Worm (Caenorhabditis elegans): ENCODE data around the gene C16C8.12.

ce11 chrII:3502520-3503323 is 50.2 kb downstream of the C16C8.12 start, which contains the start of the genes col-71 and Y49F6B.2:
- peak; percentile 73 for TF ChIP-seq lin-13 (tag; optimal IDR thresholded peaks at IDR 0.05)
- TF ChIP-seq nhr-12 (tag; optimal IDR thresholded peaks at IDR 0.05): no peak
- TF ChIP-seq mab-5 (tag; optimal IDR thresholded peaks at IDR 0.05): peak; percentile 65
- no peak for TF ChIP-seq nhr-76 (tag; optimal IDR thresholded peaks at IDR 0.05)
- TF ChIP-seq nhr-237 (tag; optimal IDR thresholded peaks at IDR 0.05): peak; percentile 46
- TF ChIP-seq sptf-1 (tag; optimal IDR thresholded peaks at IDR 0.05): peak; percentile 68
- TF ChIP-seq elt-3 (tag; optimal IDR thresholded peaks at IDR 0.05): no peak
- no peak for TF ChIP-seq ztf-11 (tag; optimal IDR thresholded peaks at IDR 0.05)

All from whole organism, mixed stage, embryonic.